Worm (Caenorhabditis elegans) whole organism, L1 larva: ENCODE results near the gene dsl-5.

ENCODE experiments used
- C16A3.4 ChIP-seq: fragments of 150-350 bp; optimal IDR thresholded peaks from 2 replicates; lab custom pipeline; 2014; ENCODE audit warnings: missing biosample characterization, missing genetic modification characterization
- C34B4.2 ChIP-seq: sonication (generic microtip); optimal IDR thresholded peaks from 2 replicates; lab custom pipeline; 2017; ENCODE audit warnings: mild to moderate bottlenecking, missing genetic modification characterization, missing compliant biosample characterization
- aha-1 ChIP-seq: fragments of 150-350 bp; optimal IDR thresholded peaks from 2 replicates; lab custom pipeline; 2014; ENCODE audit warnings: missing biosample characterization, missing genetic modification characterization
- alr-1 ChIP-seq: fragments of 200-800 bp; sonication (Bioruptor generic); optimal IDR thresholded peaks from 2 replicates; lab custom pipeline; 2018; ENCODE audit warnings: borderline replicate concordance, mild to moderate bottlenecking, missing genetic modification characterization, missing compliant biosample characterization
- aly-2 ChIP-seq: fragments of 150-350 bp; optimal IDR thresholded peaks from 2 replicates; lab custom pipeline; 2014; ENCODE audit warnings: missing biosample characterization, missing genetic modification characterization
- ama-1 ChIP-seq: fragments of 150-350 bp; optimal IDR thresholded peaks from 2 replicates; lab custom pipeline; 2014
- blmp-1 ChIP-seq: fragments of 150-350 bp; optimal IDR thresholded peaks from 2 replicates; lab custom pipeline; 2014; ENCODE audit warnings: missing biosample characterization, missing genetic modification characterization
- ceh-63 ChIP-seq: fragments of 200-800 bp; sonication (Bioruptor generic); optimal IDR thresholded peaks from 2 replicates; lab custom pipeline; 2018; ENCODE audit warnings: mild to moderate bottlenecking, missing genetic modification characterization, missing compliant biosample characterization
- ceh-82 ChIP-seq, 3 experiments: fragments of 150-350 bp in 1 of 3; sonication (generic microtip) in 2 of 3; optimal IDR thresholded peaks; 2 replicates each; lab custom pipeline; 2014 to 2017; ENCODE audit warnings: missing biosample characterization in 3 of 3, missing genetic modification characterization in 3 of 3
- ceh-88 ChIP-seq: fragments of 200-800 bp; sonication (Bioruptor generic); IDR thresholded peaks from 2 replicates; pipeline ENCODE4 v1.3.6; 2022; ENCODE audit warnings: missing genetic modification characterization, missing compliant biosample characterization
- ceh-90 ChIP-seq: sonication (generic microtip); optimal IDR thresholded peaks from 2 replicates; lab custom pipeline; 2016; ENCODE audit warnings: missing genetic modification characterization, missing compliant biosample characterization
- ces-1 ChIP-seq: fragments of 150-350 bp; optimal IDR thresholded peaks from 2 replicates; lab custom pipeline; 2014; ENCODE audit warnings: missing biosample characterization, missing genetic modification reagents, missing genetic modification characterization
- dpl-1 ChIP-seq, 3 experiments: fragments of 150-350 bp in 2 of 3; sonication (generic microtip) in 1 of 3; optimal IDR thresholded peaks; 2 replicates each; lab custom pipeline; 2014 to 2017; ENCODE audit warnings: missing biosample characterization in 3 of 3, missing genetic modification characterization in 3 of 3, missing genetic modification reagents in 3 of 3
- dsc-1 ChIP-seq: sonication (generic microtip); optimal IDR thresholded peaks from 2 replicates; lab custom pipeline; 2016; ENCODE audit warnings: mild to moderate bottlenecking, missing genetic modification characterization, missing compliant biosample characterization
- efl-1 ChIP-seq, 4 experiments: fragments of 150-350 bp; optimal IDR thresholded peaks in 3 of 4; peaks in 1 of 4; 1 replicate in 1 of 4; 2 replicates in 3 of 4; lab custom pipeline; 2014; ENCODE audit warnings: missing biosample characterization in 2 of 4, missing genetic modification characterization in 2 of 4, missing genetic modification reagents in 2 of 4
- efl-3 ChIP-seq: fragments of 200-800 bp; sonication (Bioruptor generic); optimal IDR thresholded peaks from 2 replicates; lab custom pipeline; 2018; ENCODE audit warnings: mild to moderate bottlenecking, missing genetic modification characterization, missing compliant biosample characterization
- egl-13 ChIP-seq: sonication (generic microtip); optimal IDR thresholded peaks from 2 replicates; lab custom pipeline; 2016; ENCODE audit warnings: missing genotype, missing genetic modification reagents, missing genetic modification characterization, missing compliant biosample characterization
- egl-27 ChIP-seq, 2 experiments: fragments of 150-350 bp in 1 of 2; sonication (generic microtip); optimal IDR thresholded peaks; 3 replicates each; lab custom pipeline; 2017 to 2018; ENCODE audit warnings: missing biosample characterization in 2 of 2, missing genetic modification characterization in 2 of 2, missing genetic modification reagents in 2 of 2
- elt-3 ChIP-seq, 6 experiments: fragments of 150-350 bp in 1 of 6; sonication (generic microtip); optimal IDR thresholded peaks; 2 replicates each; lab custom pipeline; 2017 to 2018; ENCODE audit warnings: missing biosample characterization in 6 of 6, missing genetic modification characterization in 6 of 6, inconsistent platforms in 1 of 6
- fkh-8 ChIP-seq: sonication (generic microtip); optimal IDR thresholded peaks from 2 replicates; lab custom pipeline; 2016; ENCODE audit warnings: mild to moderate bottlenecking, missing genetic modification characterization, missing compliant biosample characterization
- fos-1 ChIP-seq: fragments of 150-350 bp; optimal IDR thresholded peaks from 2 replicates; lab custom pipeline; 2014; ENCODE audit warnings: missing biosample characterization, missing genetic modification characterization
- grh-1 ChIP-seq: fragments of 200-800 bp; sonication (Bioruptor generic); IDR thresholded peaks from 2 replicates; pipeline ENCODE4 v1.3.6; 2022; ENCODE audit warnings: missing genetic modification reagents, missing genetic modification characterization, missing compliant biosample characterization
- hlh-17 ChIP-seq: fragments of 200-800 bp; sonication (Bioruptor generic); optimal IDR thresholded peaks from 2 replicates; lab custom pipeline; 2018; ENCODE audit warnings: missing genetic modification characterization, mild to moderate bottlenecking, missing compliant biosample characterization, moderate library complexity, borderline replicate concordance
- hpl-2 ChIP-seq: fragments of 150-350 bp; optimal IDR thresholded peaks from 2 replicates; lab custom pipeline; 2014; ENCODE audit warnings: missing biosample characterization, missing genetic modification reagents, missing genetic modification characterization
- irx-1 ChIP-seq: sonication (generic microtip); optimal IDR thresholded peaks from 2 replicates; lab custom pipeline; 2016; ENCODE audit warnings: missing genetic modification characterization, missing compliant biosample characterization
- jun-1 ChIP-seq: fragments of 150-350 bp; optimal IDR thresholded peaks from 2 replicates; lab custom pipeline; 2014; ENCODE audit warnings: missing biosample characterization, missing genetic modification reagents, missing genetic modification characterization
- lin-35 ChIP-seq, 2 experiments: fragments of 150-350 bp; optimal IDR thresholded peaks; 2 replicates each; lab custom pipeline; 2014; ENCODE audit warnings: missing biosample characterization in 2 of 2, missing genetic modification characterization in 2 of 2, missing genetic modification reagents in 2 of 2
- lin-39 ChIP-seq: fragments of 150-350 bp; optimal IDR thresholded peaks from 2 replicates; lab custom pipeline; 2014; ENCODE audit warnings: missing biosample characterization, missing genetic modification reagents, missing genetic modification characterization
- lsy-2 ChIP-seq, 2 experiments: fragments of 150-350 bp; optimal IDR thresholded peaks; 2 replicates each; lab custom pipeline; 2014; ENCODE audit warnings: missing biosample characterization in 2 of 2, missing genetic modification characterization in 2 of 2
- mef-2 ChIP-seq: fragments of 150-350 bp; optimal IDR thresholded peaks from 2 replicates; lab custom pipeline; 2014; ENCODE audit warnings: missing biosample characterization, missing genetic modification characterization
- mep-1 ChIP-seq: fragments of 150-350 bp; optimal IDR thresholded peaks from 2 replicates; lab custom pipeline; 2014; ENCODE audit warnings: missing biosample characterization, missing genetic modification characterization
- nhr-11 ChIP-seq: fragments of 150-350 bp; optimal IDR thresholded peaks from 2 replicates; lab custom pipeline; 2014; ENCODE audit warnings: missing biosample characterization, missing genetic modification characterization
- nhr-20 ChIP-seq: sonication (generic microtip); optimal IDR thresholded peaks from 2 replicates; lab custom pipeline; 2016; ENCODE audit warnings: mild to moderate bottlenecking, missing genetic modification characterization, missing compliant biosample characterization
- nhr-237 ChIP-seq: fragments of 150-350 bp; optimal IDR thresholded peaks from 2 replicates; lab custom pipeline; 2014; ENCODE audit warnings: missing biosample characterization, missing genetic modification characterization
- nhr-71 ChIP-seq: sonication (generic microtip); optimal IDR thresholded peaks from 2 replicates; lab custom pipeline; 2016; ENCODE audit warnings: mild to moderate bottlenecking, missing genetic modification characterization, moderate library complexity, missing compliant biosample characterization
- nhr-90 ChIP-seq: sonication (generic microtip); optimal IDR thresholded peaks from 2 replicates; lab custom pipeline; 2016; ENCODE audit warnings: mild to moderate bottlenecking, missing genetic modification characterization, missing compliant biosample characterization; ENCODE audit not compliant: poor library complexity
- pag-3 ChIP-seq: sonication (generic microtip); optimal IDR thresholded peaks from 2 replicates; lab custom pipeline; 2017; ENCODE audit warnings: missing genetic modification characterization, mild to moderate bottlenecking, missing compliant biosample characterization, antibody characterized with exemption, borderline replicate concordance; ENCODE audit not compliant: insufficient read depth
- rnt-1 ChIP-seq: sonication (generic microtip); optimal IDR thresholded peaks from 2 replicates; lab custom pipeline; 2016; ENCODE audit warnings: mild to moderate bottlenecking, missing genetic modification characterization, moderate library complexity, missing compliant biosample characterization
- sox-4 ChIP-seq: sonication (generic microtip); optimal IDR thresholded peaks from 2 replicates; lab custom pipeline; 2016; ENCODE audit warnings: missing genetic modification characterization, missing compliant biosample characterization
- sup-37 ChIP-seq: fragments of 200-800 bp; sonication (Bioruptor generic); optimal IDR thresholded peaks from 2 replicates; lab custom pipeline; 2018; ENCODE audit warnings: mild to moderate bottlenecking, missing genetic modification characterization, missing compliant biosample characterization
- swsn-7 ChIP-seq: sonication (generic microtip); optimal IDR thresholded peaks from 2 replicates; lab custom pipeline; 2016; ENCODE audit warnings: missing genetic modification characterization, missing compliant biosample characterization
- unc-130 ChIP-seq: fragments of 150-350 bp; optimal IDR thresholded peaks from 2 replicates; lab custom pipeline; 2017; ENCODE audit warnings: missing biosample characterization, missing genetic modification characterization, inconsistent platforms
- unc-86 ChIP-seq: sonication (generic microtip); optimal IDR thresholded peaks from 2 replicates; lab custom pipeline; 2016; ENCODE audit warnings: missing genetic modification characterization, missing compliant biosample characterization
- unc-98 ChIP-seq: fragments of 200-800 bp; sonication (Bioruptor generic); IDR thresholded peaks from 2 replicates; pipeline ENCODE4 v1.3.6; 2022; ENCODE audit warnings: missing genetic modification characterization, missing compliant biosample characterization
- vab-15 ChIP-seq: sonication (generic microtip); optimal IDR thresholded peaks from 2 replicates; lab custom pipeline; 2017; ENCODE audit warnings: missing genotype, mild to moderate bottlenecking, missing genetic modification characterization, missing compliant biosample characterization
- zip-4 ChIP-seq: fragments of 200-800 bp; sonication (Bioruptor generic); optimal IDR thresholded peaks from 2 replicates; lab custom pipeline; 2018; ENCODE audit warnings: mild to moderate bottlenecking, missing genetic modification characterization, moderate library complexity, missing compliant biosample characterization
- ztf-4 ChIP-seq: fragments of 150-350 bp; optimal IDR thresholded peaks from 2 replicates; lab custom pipeline; 2014; ENCODE audit warnings: missing biosample characterization, missing genetic modification characterization

Gene dsl-5

DNA sequence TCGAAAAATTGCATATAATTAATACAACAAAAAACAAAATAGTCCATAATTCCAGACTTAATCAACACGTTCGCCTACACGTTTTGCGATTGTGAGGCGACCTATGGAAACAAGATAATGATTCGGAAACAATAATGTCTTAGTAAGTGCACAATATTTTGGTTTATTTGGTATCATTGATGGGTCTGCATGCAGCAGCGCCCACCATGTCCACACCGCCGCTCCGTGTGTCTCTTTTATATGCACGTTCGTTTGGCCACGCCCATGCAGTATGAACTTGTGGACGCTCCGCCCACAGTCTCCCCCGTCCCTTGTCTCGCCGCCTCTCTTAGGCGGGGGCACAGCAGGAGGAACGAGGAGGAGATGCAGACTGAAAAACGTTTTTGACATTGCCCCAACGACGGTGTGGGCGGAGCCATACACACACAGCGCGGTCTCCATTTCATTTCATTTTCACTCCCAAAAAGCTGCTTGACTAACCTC lies 26.6 kb downstream of the dsl-5 start, which contains the start of gene mig-38 (continued):
- TF ChIP-seq ceh-90 (tag; lab: Kevin White, UChicago) (no peak), fkh-8 (tag; lab: Kevin White, UChicago) (peak; percentile 62), irx-1 (tag; lab: Kevin White, UChicago) (no peak), blmp-1 (tag; lab: Kevin White, UChicago) (peak; percentile 32), efl-3 (GFP tag; lab: Kevin White, UChicago) (peak; percentile 48), nhr-11 (tag; lab: Kevin White, UChicago) (no peak)

DNA sequence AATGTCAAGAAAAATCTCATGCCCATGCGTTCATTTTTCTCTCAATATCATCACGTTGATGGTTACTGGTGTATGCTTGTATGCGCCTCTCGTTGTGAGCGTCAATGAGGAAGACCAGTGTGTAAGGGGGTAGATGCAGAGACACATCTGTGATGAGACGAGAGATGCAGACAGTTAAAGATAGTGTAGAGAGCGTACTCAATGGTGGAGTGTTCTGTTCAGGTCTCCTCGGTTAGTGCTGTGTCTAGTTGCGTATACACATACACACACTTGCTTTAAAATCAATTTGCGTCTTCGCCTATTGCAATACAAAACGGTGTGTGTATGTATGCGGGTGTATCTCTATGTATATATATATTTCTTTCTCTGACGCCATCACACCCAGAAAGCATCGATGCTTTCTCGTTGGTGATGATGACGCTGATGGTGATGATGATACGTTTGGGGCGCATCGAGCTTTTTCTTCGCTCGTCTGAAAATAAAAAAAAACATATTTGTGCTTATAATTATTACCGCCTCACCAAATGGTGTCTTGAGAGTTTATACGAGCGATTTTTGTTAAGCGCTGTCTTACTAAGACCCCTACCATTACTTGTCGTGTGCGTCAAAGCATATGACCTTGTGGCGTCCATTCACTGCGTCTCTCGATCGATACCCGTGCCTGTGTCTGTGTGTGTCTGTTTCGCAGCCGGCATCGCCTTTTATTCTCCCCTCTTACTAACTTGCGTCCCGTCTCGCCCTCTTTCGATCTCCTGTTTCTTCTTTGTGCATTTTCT lies 27.2 kb downstream of the dsl-5 start, which contains the start of gene F40F11.3:
Gene F40F11.3 (minus strand): TSS at position 589 of the 776 bp plus-strand sequence.
- TF ChIP-seq swsn-7 (tag; lab: Kevin White, UChicago) (peak; percentile 91), sox-4 (tag; lab: Kevin White, UChicago) (peak; percentile 66), unc-98 (GFP tag; lab: Robert Waterston, UW) (no peak), dsc-1 (tag; lab: Kevin White, UChicago) (peak; percentile 93), nhr-20 (tag; lab: Kevin White, UChicago) (peak; percentile 84), efl-1 (optimal IDR thresholded peaks at IDR 0.05; lab: Kevin White, UChicago) (peak; percentile 83 to 93), efl-1 (GFP tag; optimal IDR thresholded peaks at IDR 0.05 in 1 of 2; lab: Kevin White, UChicago) (peak; percentile 45 to 97), nhr-71 (tag; lab: Kevin White, UChicago) (peak; percentile 92), ceh-63 (GFP tag; lab: Kevin White, UChicago) (no peak), lsy-2 (tag; optimal IDR thresholded peaks at IDR 0.05; lab: Kevin White, UChicago) (peak; percentile 84 to 90), C16A3.4 (tag; lab: Kevin White, UChicago) (peak; percentile 89), fkh-8 (tag; lab: Kevin White, UChicago) (peak; percentile 86), dpl-1 (GFP tag; optimal IDR thresholded peaks at IDR 0.05; lab: Kevin White, UChicago) (peak; percentile 51 to 60 (median 57)), sup-37 (GFP tag; lab: Kevin White, UChicago) (no peak), rnt-1 (tag; lab: Kevin White, UChicago) (peak; percentile 87), ama-1 (lab: Kevin White, UChicago) (peak; percentile 83), egl-27 (tag; optimal IDR thresholded peaks at IDR 0.05; lab: Kevin White, UChicago) (peak in 1 of 2 experiments; percentile 75), hlh-17 (GFP tag; lab: Kevin White, UChicago) (no peak), egl-13 (peak; percentile 83), mef-2 (tag; lab: Kevin White, UChicago) (peak; percentile 6), ceh-82 (tag; optimal IDR thresholded peaks at IDR 0.05; lab: Kevin White, UChicago) (peak; percentile 65 to 91 (median 78)), aha-1 (tag; lab: Kevin White, UChicago) (no peak), lin-35 (GFP tag; optimal IDR thresholded peaks at IDR 0.05; lab: Kevin White, UChicago) (peak; percentile 77 to 84), aly-2 (peak; percentile 56), mep-1 (tag; lab: Kevin White, UChicago) (peak; percentile 86), ces-1 (GFP tag; lab: Kevin White, UChicago) (peak; percentile 37), hpl-2 (GFP tag; lab: Kevin White, UChicago) (no peak), ceh-90 (tag; lab: Kevin White, UChicago) (no peak), alr-1 (tag; lab: Kevin White, UChicago) (no peak), jun-1 (tag; lab: Kevin White, UChicago) (peak; percentile 90), pag-3 (tag; lab: Kevin White, UChicago) (no peak), fos-1 (tag; lab: Kevin White, UChicago) (peak; percentile 86), vab-15 (peak; percentile 85), nhr-90 (peak; percentile 78), zip-4 (peak; percentile 33), grh-1 (GFP tag; lab: Robert Waterston, UW) (peak; percentile 46), elt-3 (tag; optimal IDR thresholded peaks at IDR 0.05; lab: Kevin White, UChicago) (peak in 3 of 6 experiments; percentile 44 to 81 (median 79)), unc-86 (tag; lab: Kevin White, UChicago) (peak; percentile 67), ceh-88 (GFP tag; lab: Robert Waterston, UW) (peak; percentile 63; the same call in 1 of the 2 replicates), lin-39 (peak; percentile 25), ztf-4 (peak; percentile 96), efl-3 (GFP tag; lab: Kevin White, UChicago) (no peak), nhr-237 (tag; lab: Kevin White, UChicago) (peak; percentile 85), unc-130 (peak; percentile 89), C34B4.2 (tag; lab: Kevin White, UChicago) (no peak)
